Worm (Caenorhabditis elegans) whole organism, L1 larva: ENCODE data around the gene K01A6.5.

ENCODE experiments used
- ceh-90 ChIP-seq: sonication (generic microtip); optimal IDR thresholded peaks from 2 replicates; lab custom pipeline; 2016; ENCODE audit warnings: missing genetic modification characterization, missing compliant biosample characterization
- elt-3 ChIP-seq, 6 experiments: fragments of 150-350 bp in 1 of 6; sonication (generic microtip); optimal IDR thresholded peaks; 2 replicates each; lab custom pipeline; 2017 to 2018; ENCODE audit warnings: missing biosample characterization in 6 of 6, missing genetic modification characterization in 6 of 6, inconsistent platforms in 1 of 6
- hlh-4 ChIP-seq: sonication (generic microtip); optimal IDR thresholded peaks from 2 replicates; lab custom pipeline; 2016; ENCODE audit warnings: mild to moderate bottlenecking, missing genetic modification characterization, missing compliant biosample characterization
- lin-13 ChIP-seq: fragments of 150-350 bp; optimal IDR thresholded peaks from 2 replicates; lab custom pipeline; 2014; ENCODE audit warnings: missing biosample characterization, missing genetic modification reagents, missing genetic modification characterization
- nhr-19 ChIP-seq: fragments of 200-800 bp; sonication (Bioruptor generic); conservative IDR thresholded peaks from 2 replicates; pipeline ENCODE4 v1.3.6; 2022; ENCODE audit warnings: missing genetic modification characterization, missing compliant biosample characterization
- nhr-237 ChIP-seq: fragments of 150-350 bp; optimal IDR thresholded peaks from 2 replicates; lab custom pipeline; 2014; ENCODE audit warnings: missing biosample characterization, missing genetic modification characterization
- nhr-85 ChIP-seq: sonication (generic microtip); peaks from one replicate; lab custom pipeline; 2016; ENCODE audit warnings: missing genetic modification characterization, inconsistent platforms, missing compliant biosample characterization
- sptf-1 ChIP-seq: fragments of 150-350 bp; optimal IDR thresholded peaks from 2 replicates; lab custom pipeline; 2014; ENCODE audit warnings: missing biosample characterization, missing genetic modification characterization
- tbx-2 ChIP-seq: sonication (generic microtip); optimal IDR thresholded peaks from 2 replicates; lab custom pipeline; 2016; ENCODE audit warnings: missing genetic modification characterization, missing compliant biosample characterization

ce11 chrIV:11703685-11704296 is 38.7 kb upstream of the K01A6.5 start, which contains the start of the genes T22B3.3 and alg-3:
- TF ChIP-seq lin-13 (GFP tag; lab: Kevin White, UChicago) (no peak), ceh-90 (tag; lab: Kevin White, UChicago) (no peak), nhr-237 (tag; lab: Kevin White, UChicago) (no peak), nhr-19 (GFP tag; lab: Robert Waterston, UW) (no peak), sptf-1 (no peak), tbx-2 (tag; lab: Kevin White, UChicago) (no peak), elt-3 (tag; optimal IDR thresholded peaks at IDR 0.05; lab: Kevin White, UChicago) (no peak), hlh-4 (tag; lab: Kevin White, UChicago) (no peak), nhr-85 (tag; lab: Kevin White, UChicago) (no peak)
